Fruit fly (Drosophila melanogaster) Kc167 (cell line): ENCODE results near the gene CG9784.

ENCODE experiments used
- Sin3A ChIP-seq: fragments of >200 bp; optimal IDR thresholded peaks from 2 replicates; lab custom pipeline; 2018; ENCODE audit warnings: missing external identifiers
- h ChIP-seq: fragments of >200 bp; optimal IDR thresholded peaks from 3 replicates; lab custom pipeline; 2018; ENCODE audit warnings: missing external identifiers
- psq ChIP-seq: fragments of >200 bp; optimal IDR thresholded peaks from 2 replicates; lab custom pipeline; 2017; ENCODE audit warnings: missing external identifiers
- ttk ChIP-seq: sonication (Bioruptor generic); optimal IDR thresholded peaks from 2 replicates; lab custom pipeline; 2017; ENCODE audit warnings: missing external identifiers

DNA sequence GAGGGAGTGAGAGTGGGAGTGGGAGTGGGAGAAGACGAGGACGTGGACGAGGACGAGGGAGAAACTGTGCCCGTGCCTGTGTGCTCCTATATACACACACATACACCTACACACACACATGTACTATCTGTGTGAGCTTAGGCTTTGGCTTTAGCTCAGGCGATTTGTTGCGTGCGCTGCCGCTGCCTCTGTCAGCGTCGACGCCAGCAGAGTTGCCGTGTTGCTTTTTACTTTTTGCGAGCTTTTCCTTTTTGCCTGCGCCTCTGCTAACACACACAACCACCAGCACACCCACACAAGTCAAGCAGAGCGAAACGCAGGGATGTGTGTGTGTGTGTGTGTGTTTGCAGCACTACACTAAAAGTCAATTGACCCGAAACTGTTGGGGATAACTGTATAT is 16.9 kb downstream of the CG9784 start:
- no peak for TF ChIP-seq Sin3A (lab: Kevin White, UChicago)
- no peak for TF ChIP-seq psq
- no peak for TF ChIP-seq h (lab: Kevin White, UChicago)
- no peak for TF ChIP-seq ttk (lab: Kevin White, UChicago)
